Worm (Caenorhabditis elegans) whole organism, young adult: ENCODE results near the gene R74.2.

Experiments used
- C06A6.2 ChIP-seq: fragments of 200-800 bp; sonication (Bioruptor generic); conservative IDR thresholded peaks from 2 replicates; pipeline ENCODE4 v1.3.6; 2022; ENCODE audit warnings: missing genetic modification characterization, missing compliant biosample characterization
- C17E4.6 ChIP-seq: fragments of 200-800 bp; sonication (Bioruptor generic); IDR thresholded peaks from 2 replicates; pipeline ENCODE4 v1.3.6; 2022; ENCODE audit warnings: missing genetic modification reagents, missing genetic modification characterization, missing compliant biosample characterization
- F23B12.7 ChIP-seq: sonication (generic microtip); optimal IDR thresholded peaks from 2 replicates; lab custom pipeline; 2017; ENCODE audit warnings: missing genetic modification characterization, mild to moderate bottlenecking, missing compliant biosample characterization, antibody characterized with exemption, moderate library complexity; ENCODE audit not compliant: insufficient read depth
- F37B4.10 ChIP-seq: fragments of 200-800 bp; sonication (Bioruptor generic); IDR thresholded peaks from 2 replicates; pipeline ENCODE4 v1.3.6; 2022; ENCODE audit warnings: missing genetic modification characterization, missing compliant biosample characterization
- F57A8.1 ChIP-seq: fragments of 200-800 bp; sonication (Bioruptor generic); optimal IDR thresholded peaks from 2 replicates; lab custom pipeline; 2018; ENCODE audit warnings: mild to moderate bottlenecking, missing genetic modification characterization, moderate library complexity, missing compliant biosample characterization
- K12H6.12 ChIP-seq: fragments of 200-800 bp; sonication (Bioruptor generic); optimal IDR thresholded peaks from 2 replicates; lab custom pipeline; 2018; ENCODE audit warnings: mild to moderate bottlenecking, missing genetic modification characterization, missing compliant biosample characterization
- Y53F4B.3 ChIP-seq: fragments of 200-800 bp; sonication (Bioruptor generic); IDR thresholded peaks from 2 replicates; pipeline ENCODE4 v1.3.6; 2022; ENCODE audit warnings: missing genetic modification reagents, missing genetic modification characterization, missing compliant biosample characterization
- Y53G8AR.9 ChIP-seq: fragments of 200-800 bp; sonication (Bioruptor generic); conservative IDR thresholded peaks from 2 replicates; pipeline ENCODE4 v1.3.6; 2022; ENCODE audit warnings: missing genetic modification reagents, missing genetic modification characterization, missing compliant biosample characterization
- Y95B8A.8 ChIP-seq: fragments of 200-800 bp; sonication (Bioruptor generic); IDR thresholded peaks from 2 replicates; pipeline ENCODE4 v1.3.6; 2022; ENCODE audit warnings: missing genetic modification reagents, missing genetic modification characterization, missing compliant biosample characterization
- ZK185.1 ChIP-seq: sonication (generic microtip); optimal IDR thresholded peaks from 2 replicates; lab custom pipeline; 2016; ENCODE audit warnings: mild to moderate bottlenecking, missing genetic modification characterization, missing compliant biosample characterization; ENCODE audit not compliant: poor library complexity, severe bottlenecking
- ama-1 ChIP-seq, 3 experiments: fragments of 150-350 bp in 1 of 3; sonication (generic microtip) in 2 of 3; optimal IDR thresholded peaks; 2 replicates each; lab custom pipeline; 2014 to 2018; ENCODE audit warnings: missing biosample characterization in 2 of 3, missing genetic modification characterization in 2 of 3, missing genetic modification reagents in 2 of 3
- aptf-3 ChIP-seq: fragments of 200-800 bp; sonication (Bioruptor generic); IDR thresholded peaks from 2 replicates; pipeline ENCODE4 v1.3.6; 2022; ENCODE audit warnings: missing genetic modification characterization, missing compliant biosample characterization
- athp-1 ChIP-seq: sonication (generic microtip); optimal IDR thresholded peaks from 2 replicates; lab custom pipeline; 2017; ENCODE audit warnings: mild to moderate bottlenecking, missing genetic modification characterization, missing compliant biosample characterization
- attf-6 ChIP-seq: fragments of 200-800 bp; sonication (Bioruptor generic); IDR thresholded peaks from 2 replicates; pipeline ENCODE4 v1.3.6; 2022; ENCODE audit warnings: missing genetic modification reagents, missing genetic modification characterization, missing compliant biosample characterization
- bed-1 ChIP-seq: fragments of 200-800 bp; sonication (Bioruptor generic); IDR thresholded peaks from 2 replicates; pipeline ENCODE4 v1.3.6; 2022; ENCODE audit warnings: missing genetic modification reagents, missing genetic modification characterization, missing compliant biosample characterization
- bed-2 ChIP-seq: fragments of 200-800 bp; sonication (Bioruptor generic); IDR thresholded peaks from 2 replicates; pipeline ENCODE4 v1.3.6; 2022; ENCODE audit warnings: missing genetic modification reagents, missing genetic modification characterization, missing compliant biosample characterization
- ceh-40 ChIP-seq: fragments of 200-800 bp; sonication (Bioruptor generic); IDR thresholded peaks from 2 replicates; pipeline ENCODE4 v1.3.6; 2022; ENCODE audit warnings: missing genetic modification characterization, missing compliant biosample characterization
- ceh-58 ChIP-seq: fragments of 200-800 bp; sonication (Bioruptor generic); IDR thresholded peaks from 2 replicates; pipeline ENCODE4 v1.3.6; 2022; ENCODE audit warnings: missing genetic modification characterization, missing compliant biosample characterization
- ceh-79 ChIP-seq: sonication (generic microtip); optimal IDR thresholded peaks from 2 replicates; lab custom pipeline; 2017; ENCODE audit warnings: mild to moderate bottlenecking, missing genetic modification characterization, missing compliant biosample characterization
- ceh-91 ChIP-seq: fragments of 200-800 bp; sonication (Bioruptor generic); IDR thresholded peaks from 2 replicates; pipeline ENCODE4 v1.3.6; 2022; ENCODE audit warnings: missing genetic modification reagents, missing genetic modification characterization, missing compliant biosample characterization
- dpff-1 ChIP-seq: sonication (generic microtip); optimal IDR thresholded peaks from 2 replicates; lab custom pipeline; 2017; ENCODE audit warnings: mild to moderate bottlenecking, missing genetic modification characterization, missing compliant biosample characterization
- dpl-1 ChIP-seq: fragments of 150-350 bp; optimal IDR thresholded peaks from 2 replicates; lab custom pipeline; 2014; ENCODE audit warnings: missing biosample characterization, missing genetic modification reagents, missing genetic modification characterization
- efl-1 ChIP-seq: fragments of 150-350 bp; optimal IDR thresholded peaks from 2 replicates; lab custom pipeline; 2014; ENCODE audit warnings: missing biosample characterization, missing genetic modification reagents, missing genetic modification characterization
- hsf-1 ChIP-seq: fragments of 200-800 bp; sonication (Bioruptor generic); IDR thresholded peaks from 2 replicates; pipeline ENCODE4 v1.3.6; 2022; ENCODE audit warnings: missing genetic modification reagents, missing genetic modification characterization, missing compliant biosample characterization
- let-607 ChIP-seq, 2 experiments: fragments of 200-800 bp in 1 of 2; sonication (Bioruptor generic) in 1 of 2; sonication (generic microtip) in 1 of 2; optimal IDR thresholded peaks; 2 replicates each; lab custom pipeline; 2016 to 2018; ENCODE audit warnings: mild to moderate bottlenecking in 2 of 2, missing compliant biosample characterization in 2 of 2, missing genetic modification characterization in 2 of 2, moderate library complexity in 2 of 2, missing genotype in 1 of 2
- lin-40 ChIP-seq: sonication (generic microtip); optimal IDR thresholded peaks from 2 replicates; lab custom pipeline; 2016; ENCODE audit warnings: missing genetic modification characterization, mild to moderate bottlenecking, missing compliant biosample characterization, missing genotype, missing genetic modification reagents
- lsl-1 ChIP-seq: fragments of 200-800 bp; sonication (Bioruptor generic); optimal IDR thresholded peaks from 2 replicates; lab custom pipeline; 2018; ENCODE audit warnings: mild to moderate bottlenecking, missing genetic modification characterization, moderate library complexity, missing compliant biosample characterization
- madf-8 ChIP-seq: fragments of 200-800 bp; sonication (Bioruptor generic); conservative IDR thresholded peaks from 2 replicates; pipeline ENCODE4 v1.3.6; 2022; ENCODE audit warnings: missing genetic modification reagents, missing genetic modification characterization, missing compliant biosample characterization
- mel-28 ChIP-seq: sonication (generic microtip); optimal IDR thresholded peaks from 2 replicates; lab custom pipeline; 2016; ENCODE audit warnings: borderline replicate concordance, mild to moderate bottlenecking, missing genetic modification characterization, missing compliant biosample characterization
- mxl-1 ChIP-seq: sonication (generic microtip); optimal IDR thresholded peaks from 2 replicates; lab custom pipeline; 2016; ENCODE audit warnings: missing genetic modification characterization, missing compliant biosample characterization
- nfya-1 ChIP-seq: sonication (generic microtip); optimal IDR thresholded peaks from 2 replicates; lab custom pipeline; 2017; ENCODE audit warnings: antibody characterized with exemption, missing compliant biosample characterization, missing genetic modification characterization, borderline replicate concordance; ENCODE audit not compliant: insufficient read depth
- nhr-120 ChIP-seq: fragments of 200-800 bp; sonication (Bioruptor generic); IDR thresholded peaks from 2 replicates; pipeline ENCODE4 v1.3.6; 2022; ENCODE audit warnings: missing genetic modification characterization, missing compliant biosample characterization
- nhr-179 ChIP-seq: sonication (generic microtip); optimal IDR thresholded peaks from 2 replicates; lab custom pipeline; 2016; ENCODE audit warnings: mild to moderate bottlenecking, missing genetic modification characterization, missing compliant biosample characterization
- nhr-80 ChIP-seq: sonication (generic microtip); optimal IDR thresholded peaks from 2 replicates; lab custom pipeline; 2016; ENCODE audit warnings: missing genetic modification characterization, missing compliant biosample characterization
- nhr-90 ChIP-seq: sonication (generic microtip); optimal IDR thresholded peaks from 2 replicates; lab custom pipeline; 2016; ENCODE audit warnings: missing genotype, mild to moderate bottlenecking, missing genetic modification characterization, missing compliant biosample characterization
- pha-4 ChIP-seq: fragments of 150-350 bp; sonication (generic microtip); optimal IDR thresholded peaks from 2 replicates; lab custom pipeline; 2014; ENCODE audit warnings: missing biosample characterization, missing genetic modification reagents, missing genetic modification characterization
- rcor-1 ChIP-seq: fragments of 200-800 bp; sonication (Bioruptor generic); IDR thresholded peaks from 2 replicates; pipeline ENCODE4 v1.3.6; 2022; ENCODE audit warnings: missing genetic modification reagents, missing genetic modification characterization, missing compliant biosample characterization
- repo-1 ChIP-seq: sonication (generic microtip); optimal IDR thresholded peaks from 2 replicates; lab custom pipeline; 2017; ENCODE audit warnings: mild to moderate bottlenecking, missing genetic modification characterization, missing compliant biosample characterization
- rpc-1 ChIP-seq, 2 experiments: fragments of 150-350 bp in 1 of 2; sonication (generic microtip) in 1 of 2; optimal IDR thresholded peaks; 2 replicates each; lab custom pipeline; 2014 to 2018; ENCODE audit warnings: missing biosample characterization in 1 of 2, missing genetic modification characterization in 1 of 2, missing genetic modification reagents in 1 of 2, missing genotype in 1 of 2
- snpc-3.4 ChIP-seq: sonication (generic microtip); optimal IDR thresholded peaks from 2 replicates; lab custom pipeline; 2017; ENCODE audit warnings: missing genetic modification characterization, mild to moderate bottlenecking, missing compliant biosample characterization, antibody characterized with exemption, moderate library complexity, missing genotype, missing genetic modification reagents
- sptf-2 ChIP-seq: fragments of 200-800 bp; sonication (Bioruptor generic); optimal IDR thresholded peaks from 2 replicates; lab custom pipeline; 2018; ENCODE audit warnings: mild to moderate bottlenecking, missing genetic modification characterization, missing compliant biosample characterization
- tbx-9 ChIP-seq: sonication (generic microtip); optimal IDR thresholded peaks from 2 replicates; lab custom pipeline; 2016; ENCODE audit warnings: borderline replicate concordance, missing genetic modification characterization, inconsistent platforms, missing compliant biosample characterization
- tlf-1 ChIP-seq: fragments of 200-800 bp; sonication (Bioruptor generic); optimal IDR thresholded peaks from 2 replicates; lab custom pipeline; 2018; ENCODE audit warnings: mild to moderate bottlenecking, missing genetic modification characterization, missing compliant biosample characterization
- zim-3 ChIP-seq: sonication (generic microtip); optimal IDR thresholded peaks from 2 replicates; lab custom pipeline; 2017; ENCODE audit warnings: mild to moderate bottlenecking, missing genetic modification characterization, moderate library complexity, missing compliant biosample characterization
- ztf-25 ChIP-seq: fragments of 200-800 bp; sonication (Bioruptor generic); IDR thresholded peaks from 2 replicates; pipeline ENCODE4 v1.3.6; 2022; ENCODE audit warnings: missing genetic modification reagents, missing genetic modification characterization, missing compliant biosample characterization
- ztf-28 ChIP-seq: fragments of 200-800 bp; sonication (Bioruptor generic); IDR thresholded peaks from 2 replicates; pipeline ENCODE4 v1.3.6; 2022; ENCODE audit warnings: missing genetic modification reagents, missing genetic modification characterization, missing compliant biosample characterization

The R74.2 gene

DNA sequence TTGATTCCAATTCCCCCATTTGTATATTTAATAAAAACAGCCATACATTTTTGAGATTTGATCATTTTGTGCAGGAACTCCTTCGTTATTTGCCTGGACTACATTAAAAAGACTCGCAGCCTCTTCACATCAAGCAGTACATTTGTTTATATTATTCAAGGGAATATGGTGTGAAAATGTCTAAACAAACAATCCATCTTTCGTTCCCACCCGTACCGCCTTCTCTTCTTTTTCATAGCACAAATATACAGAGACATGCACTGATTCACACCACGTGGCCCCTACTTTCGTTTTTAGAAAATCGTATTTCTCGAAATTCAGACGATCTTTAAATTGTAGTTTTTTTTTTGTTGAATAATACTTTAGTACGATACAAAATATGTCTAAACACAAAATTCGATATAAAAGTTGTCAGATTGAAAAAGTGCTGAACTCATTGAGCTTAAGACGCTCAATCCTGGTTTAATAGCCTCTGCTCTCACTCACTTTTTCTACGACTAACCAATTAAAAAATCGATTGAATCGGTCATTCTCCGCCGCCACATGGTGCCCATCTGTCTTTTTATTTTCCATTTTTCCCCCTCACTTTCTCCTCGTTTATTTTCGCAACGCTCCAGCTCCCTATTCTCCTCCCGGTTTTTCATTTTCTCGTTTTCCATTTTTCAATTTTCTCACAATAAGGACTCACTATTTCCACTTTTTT lies 7.5 kb downstream of the R74.2 start (continued):
- TF ChIP-seq F57A8.1 (GFP tag; lab: Kevin White, UChicago) (no peak), ceh-40 (GFP tag; lab: Robert Waterston, UW) (peak; percentile 64; the same call in 1 of the 2 replicates), efl-1 (GFP tag; lab: Kevin White, UChicago) (no peak), bed-1 (GFP tag; lab: Robert Waterston, UW) (no peak), sptf-2 (GFP tag; lab: Kevin White, UChicago) (no peak), repo-1 (tag; lab: Kevin White, UChicago) (peak; percentile 86), C06A6.2 (peak; percentile 58; the same call in 1 of the 2 replicates), nhr-179 (tag; lab: Kevin White, UChicago) (no peak), rcor-1 (GFP tag; lab: Robert Waterston, UW) (no peak), C17E4.6 (GFP tag; lab: Robert Waterston, UW) (no peak), ZK185.1 (tag; lab: Kevin White, UChicago) (peak; percentile 72), dpff-1 (tag; lab: Kevin White, UChicago) (peak; percentile 96), ama-1 (optimal IDR thresholded peaks at IDR 0.05; lab: Kevin White, UChicago) (peak; percentile 96), ama-1 (GFP tag; optimal IDR thresholded peaks at IDR 0.05; lab: Kevin White, UChicago) (peak in 1 of 2 experiments; percentile 68), snpc-3.4 (tag; lab: Kevin White, UChicago) (peak; percentile 76), aptf-3 (GFP tag; lab: Robert Waterston, UW) (no peak), tbx-9 (tag; lab: Kevin White, UChicago) (no peak), ceh-91 (GFP tag; lab: Robert Waterston, UW) (no peak), nfya-1 (tag; lab: Kevin White, UChicago) (no peak), attf-6 (GFP tag; lab: Robert Waterston, UW) (0 out of 2 replicates have a peak, but pooled peaks have one; percentile 9), let-607 (tag; optimal IDR thresholded peaks at IDR 0.05; lab: Kevin White, UChicago) (peak; percentile 67 to 89), Y53F4B.3 (no peak), zim-3 (peak; percentile 74), ceh-79 (tag; lab: Kevin White, UChicago) (peak; percentile 33), tlf-1 (peak; percentile 77), ztf-25 (GFP tag; lab: Robert Waterston, UW) (no peak), mxl-1 (peak; percentile 11), Y53G8AR.9 (GFP tag; lab: Robert Waterston, UW) (peak; percentile 94), K12H6.12 (peak; percentile 39), lsl-1 (GFP tag; lab: Kevin White, UChicago) (no peak), F23B12.7 (tag; lab: Kevin White, UChicago) (no peak), pha-4 (no peak), nhr-80 (tag; lab: Kevin White, UChicago) (peak; percentile 6)

ce11 chrIII:4196301-4196987 lies 8.5 kb downstream of the R74.2 start:
- TF ChIP-seq bed-2 (GFP tag; lab: Robert Waterston, UW) (no peak), mel-28 (tag; lab: Kevin White, UChicago) (no peak), nhr-90 (tag; lab: Kevin White, UChicago) (no peak), madf-8 (GFP tag; lab: Robert Waterston, UW) (no peak), Y95B8A.8 (GFP tag; lab: Robert Waterston, UW) (no peak), athp-1 (tag; lab: Kevin White, UChicago) (no peak), lin-40 (tag; lab: Kevin White, UChicago) (no peak), ceh-79 (tag; lab: Kevin White, UChicago) (no peak), attf-6 (GFP tag; lab: Robert Waterston, UW) (no peak), nhr-120 (GFP tag; lab: Robert Waterston, UW) (no peak), F37B4.10 (GFP tag; lab: Robert Waterston, UW) (no peak), dpl-1 (GFP tag; lab: Kevin White, UChicago) (no peak), hsf-1 (no peak), ztf-28 (GFP tag; lab: Robert Waterston, UW) (no peak), ceh-58 (GFP tag; lab: Robert Waterston, UW) (no peak), rpc-1 (optimal IDR thresholded peaks at IDR 0.05; lab: Kevin White, UChicago) (no peak), rpc-1 (tag; optimal IDR thresholded peaks at IDR 0.05; lab: Kevin White, UChicago) (no peak)
